Worm (Caenorhabditis elegans): ENCODE data around the gene grd-5.

DNA sequence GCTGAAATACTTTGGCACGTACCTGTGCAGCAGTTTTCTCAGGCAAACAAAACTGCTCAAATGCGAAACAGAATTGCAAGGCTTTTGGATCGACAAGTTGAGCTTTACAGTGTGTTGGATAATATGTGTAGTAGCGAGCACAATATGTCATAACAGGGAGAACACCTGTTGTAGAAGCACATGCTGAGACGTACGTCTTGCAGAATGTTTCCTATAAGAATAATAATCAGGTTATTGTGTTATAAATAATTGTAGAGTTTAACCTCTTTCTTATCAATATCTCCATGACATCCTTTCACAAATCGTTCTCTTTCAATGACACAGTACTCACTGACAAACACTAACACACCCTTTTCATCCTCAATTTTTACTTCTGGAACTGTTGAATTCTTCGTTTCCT, 8.7 kb downstream of the grd-5 start:
- no peak for TF ChIP-seq him-1 (tag; optimal IDR thresholded peaks at IDR 0.05)
- TF ChIP-seq W03F9.2 (tag; optimal IDR thresholded peaks at IDR 0.05) = no peak
